Worm (Caenorhabditis elegans) whole organism, L1 larva: ENCODE measurements around the gene C33D9.10.

Experiments used
- C04F5.9 ChIP-seq: sonication (generic microtip); optimal IDR thresholded peaks from 2 replicates; lab custom pipeline; 2016; ENCODE audit warnings: missing genetic modification characterization, missing compliant biosample characterization
- C34B4.2 ChIP-seq: sonication (generic microtip); optimal IDR thresholded peaks from 2 replicates; lab custom pipeline; 2017; ENCODE audit warnings: mild to moderate bottlenecking, missing genetic modification characterization, missing compliant biosample characterization
- Y116A8C.19 ChIP-seq: sonication (generic microtip); optimal IDR thresholded peaks from 2 replicates; lab custom pipeline; 2016; ENCODE audit warnings: missing compliant biosample characterization, missing genetic modification characterization, borderline replicate concordance
- aly-2 ChIP-seq: fragments of 150-350 bp; optimal IDR thresholded peaks from 2 replicates; lab custom pipeline; 2014; ENCODE audit warnings: missing biosample characterization, missing genetic modification characterization
- blmp-1 ChIP-seq: fragments of 150-350 bp; optimal IDR thresholded peaks from 2 replicates; lab custom pipeline; 2014; ENCODE audit warnings: missing biosample characterization, missing genetic modification characterization
- ceh-8 ChIP-seq: fragments of 200-800 bp; sonication (Bioruptor generic); optimal IDR thresholded peaks from 2 replicates; lab custom pipeline; 2018; ENCODE audit warnings: mild to moderate bottlenecking, missing genetic modification characterization, moderate library complexity, missing compliant biosample characterization
- ceh-90 ChIP-seq: sonication (generic microtip); optimal IDR thresholded peaks from 2 replicates; lab custom pipeline; 2016; ENCODE audit warnings: missing genetic modification characterization, missing compliant biosample characterization
- dpl-1 ChIP-seq, 3 experiments: fragments of 150-350 bp in 2 of 3; sonication (generic microtip) in 1 of 3; optimal IDR thresholded peaks; 2 replicates each; lab custom pipeline; 2014 to 2017; ENCODE audit warnings: missing biosample characterization in 3 of 3, missing genetic modification characterization in 3 of 3, missing genetic modification reagents in 3 of 3
- dsc-1 ChIP-seq: sonication (generic microtip); optimal IDR thresholded peaks from 2 replicates; lab custom pipeline; 2016; ENCODE audit warnings: mild to moderate bottlenecking, missing genetic modification characterization, missing compliant biosample characterization
- efl-1 ChIP-seq, 4 experiments: fragments of 150-350 bp; optimal IDR thresholded peaks in 3 of 4; peaks in 1 of 4; 1 replicate in 1 of 4; 2 replicates in 3 of 4; lab custom pipeline; 2014; ENCODE audit warnings: missing biosample characterization in 2 of 4, missing genetic modification characterization in 2 of 4, missing genetic modification reagents in 2 of 4
- efl-3 ChIP-seq: fragments of 200-800 bp; sonication (Bioruptor generic); optimal IDR thresholded peaks from 2 replicates; lab custom pipeline; 2018; ENCODE audit warnings: mild to moderate bottlenecking, missing genetic modification characterization, missing compliant biosample characterization
- egl-13 ChIP-seq: sonication (generic microtip); optimal IDR thresholded peaks from 2 replicates; lab custom pipeline; 2016; ENCODE audit warnings: missing genotype, missing genetic modification reagents, missing genetic modification characterization, missing compliant biosample characterization
- egl-27 ChIP-seq, 2 experiments: fragments of 150-350 bp in 1 of 2; sonication (generic microtip); optimal IDR thresholded peaks; 3 replicates each; lab custom pipeline; 2017 to 2018; ENCODE audit warnings: missing biosample characterization in 2 of 2, missing genetic modification characterization in 2 of 2, missing genetic modification reagents in 2 of 2
- ets-5 ChIP-seq: fragments of 200-800 bp; sonication (Bioruptor generic); IDR thresholded peaks from 2 replicates; pipeline ENCODE4 v1.3.6; 2022; ENCODE audit warnings: missing genetic modification characterization, missing compliant biosample characterization
- fkh-10 ChIP-seq: sonication (generic microtip); optimal IDR thresholded peaks from 2 replicates; lab custom pipeline; 2017; ENCODE audit warnings: missing biosample characterization, missing genetic modification reagents, missing genetic modification characterization
- grh-1 ChIP-seq: fragments of 200-800 bp; sonication (Bioruptor generic); IDR thresholded peaks from 2 replicates; pipeline ENCODE4 v1.3.6; 2022; ENCODE audit warnings: missing genetic modification reagents, missing genetic modification characterization, missing compliant biosample characterization
- hlh-17 ChIP-seq: fragments of 200-800 bp; sonication (Bioruptor generic); optimal IDR thresholded peaks from 2 replicates; lab custom pipeline; 2018; ENCODE audit warnings: missing genetic modification characterization, mild to moderate bottlenecking, missing compliant biosample characterization, moderate library complexity, borderline replicate concordance
- hlh-4 ChIP-seq: sonication (generic microtip); optimal IDR thresholded peaks from 2 replicates; lab custom pipeline; 2016; ENCODE audit warnings: mild to moderate bottlenecking, missing genetic modification characterization, missing compliant biosample characterization
- hpl-2 ChIP-seq: fragments of 150-350 bp; optimal IDR thresholded peaks from 2 replicates; lab custom pipeline; 2014; ENCODE audit warnings: missing biosample characterization, missing genetic modification reagents, missing genetic modification characterization
- isw-1 ChIP-seq: fragments of 200-800 bp; sonication (Bioruptor generic); IDR thresholded peaks from 2 replicates; pipeline ENCODE4 v1.3.6; 2022; ENCODE audit warnings: missing genetic modification characterization, missing compliant biosample characterization
- lin-14 ChIP-seq: fragments of 200-800 bp; sonication (Bioruptor generic); optimal IDR thresholded peaks from 2 replicates; lab custom pipeline; 2018; ENCODE audit warnings: mild to moderate bottlenecking, missing genetic modification characterization, moderate library complexity, missing compliant biosample characterization
- lin-15B ChIP-seq: fragments of 150-350 bp; sonication (generic microtip); optimal IDR thresholded peaks from 3 replicates; lab custom pipeline; 2014; ENCODE audit warnings: missing biosample characterization, missing genetic modification characterization
- lin-35 ChIP-seq, 2 experiments: fragments of 150-350 bp; optimal IDR thresholded peaks; 2 replicates each; lab custom pipeline; 2014; ENCODE audit warnings: missing biosample characterization in 2 of 2, missing genetic modification characterization in 2 of 2, missing genetic modification reagents in 2 of 2
- lir-3 ChIP-seq: sonication (generic microtip); optimal IDR thresholded peaks from 2 replicates; lab custom pipeline; 2016; ENCODE audit warnings: mild to moderate bottlenecking, missing genetic modification characterization, moderate library complexity, missing compliant biosample characterization; ENCODE audit not compliant: poor library complexity
- lsy-2 ChIP-seq, 2 experiments: fragments of 150-350 bp; optimal IDR thresholded peaks; 2 replicates each; lab custom pipeline; 2014; ENCODE audit warnings: missing biosample characterization in 2 of 2, missing genetic modification characterization in 2 of 2
- mdl-1 ChIP-seq, 2 experiments: fragments of 150-350 bp; optimal IDR thresholded peaks; 2 replicates each; lab custom pipeline; 2014 to 2017; ENCODE audit warnings: missing biosample characterization in 2 of 2, missing genetic modification characterization in 2 of 2, inconsistent platforms in 1 of 2
- mef-2 ChIP-seq: fragments of 150-350 bp; optimal IDR thresholded peaks from 2 replicates; lab custom pipeline; 2014; ENCODE audit warnings: missing biosample characterization, missing genetic modification characterization
- mep-1 ChIP-seq: fragments of 150-350 bp; optimal IDR thresholded peaks from 2 replicates; lab custom pipeline; 2014; ENCODE audit warnings: missing biosample characterization, missing genetic modification characterization
- nhr-11 ChIP-seq: fragments of 150-350 bp; optimal IDR thresholded peaks from 2 replicates; lab custom pipeline; 2014; ENCODE audit warnings: missing biosample characterization, missing genetic modification characterization
- nhr-19 ChIP-seq: fragments of 200-800 bp; sonication (Bioruptor generic); conservative IDR thresholded peaks from 2 replicates; pipeline ENCODE4 v1.3.6; 2022; ENCODE audit warnings: missing genetic modification characterization, missing compliant biosample characterization
- nhr-20 ChIP-seq: sonication (generic microtip); optimal IDR thresholded peaks from 2 replicates; lab custom pipeline; 2016; ENCODE audit warnings: mild to moderate bottlenecking, missing genetic modification characterization, missing compliant biosample characterization
- nhr-237 ChIP-seq: fragments of 150-350 bp; optimal IDR thresholded peaks from 2 replicates; lab custom pipeline; 2014; ENCODE audit warnings: missing biosample characterization, missing genetic modification characterization
- nhr-28 ChIP-seq: fragments of 150-350 bp; optimal IDR thresholded peaks from 2 replicates; lab custom pipeline; 2014; ENCODE audit warnings: missing biosample characterization, missing genetic modification characterization
- nhr-77 ChIP-seq: fragments of 150-350 bp; optimal IDR thresholded peaks from 2 replicates; lab custom pipeline; 2014; ENCODE audit warnings: missing biosample characterization, missing genetic modification characterization
- nhr-85 ChIP-seq: sonication (generic microtip); peaks from one replicate; lab custom pipeline; 2016; ENCODE audit warnings: missing genetic modification characterization, inconsistent platforms, missing compliant biosample characterization
- nhr-90 ChIP-seq: sonication (generic microtip); optimal IDR thresholded peaks from 2 replicates; lab custom pipeline; 2016; ENCODE audit warnings: mild to moderate bottlenecking, missing genetic modification characterization, missing compliant biosample characterization; ENCODE audit not compliant: poor library complexity
- pqm-1 ChIP-seq: sonication (generic microtip); optimal IDR thresholded peaks from 3 replicates; lab custom pipeline; 2017; ENCODE audit warnings: missing biosample characterization, missing genetic modification characterization
- rnt-1 ChIP-seq: sonication (generic microtip); optimal IDR thresholded peaks from 2 replicates; lab custom pipeline; 2016; ENCODE audit warnings: mild to moderate bottlenecking, missing genetic modification characterization, moderate library complexity, missing compliant biosample characterization
- snu-23 ChIP-seq: sonication (generic microtip); optimal IDR thresholded peaks from 2 replicates; lab custom pipeline; 2016; ENCODE audit warnings: missing genetic modification characterization, missing compliant biosample characterization
- sptf-1 ChIP-seq: fragments of 150-350 bp; optimal IDR thresholded peaks from 2 replicates; lab custom pipeline; 2014; ENCODE audit warnings: missing biosample characterization, missing genetic modification characterization
- sup-37 ChIP-seq: fragments of 200-800 bp; sonication (Bioruptor generic); optimal IDR thresholded peaks from 2 replicates; lab custom pipeline; 2018; ENCODE audit warnings: mild to moderate bottlenecking, missing genetic modification characterization, missing compliant biosample characterization
- tbx-2 ChIP-seq: sonication (generic microtip); optimal IDR thresholded peaks from 2 replicates; lab custom pipeline; 2016; ENCODE audit warnings: missing genetic modification characterization, missing compliant biosample characterization
- tlp-1 ChIP-seq: fragments of 150-350 bp; optimal IDR thresholded peaks from 2 replicates; lab custom pipeline; 2014; ENCODE audit warnings: missing biosample characterization, missing genetic modification characterization
- unc-130 ChIP-seq: fragments of 150-350 bp; optimal IDR thresholded peaks from 2 replicates; lab custom pipeline; 2017; ENCODE audit warnings: missing biosample characterization, missing genetic modification characterization, inconsistent platforms
- unc-30 ChIP-seq: sonication (generic microtip); optimal IDR thresholded peaks from 2 replicates; lab custom pipeline; 2017; ENCODE audit warnings: missing biosample characterization, missing genetic modification characterization
- unc-86 ChIP-seq: sonication (generic microtip); optimal IDR thresholded peaks from 2 replicates; lab custom pipeline; 2016; ENCODE audit warnings: missing genetic modification characterization, missing compliant biosample characterization
- xbp-1 ChIP-seq: sonication (generic microtip); optimal IDR thresholded peaks from 2 replicates; lab custom pipeline; 2016; ENCODE audit warnings: missing genetic modification characterization, missing compliant biosample characterization
- zag-1 ChIP-seq: fragments of 150-350 bp; optimal IDR thresholded peaks from 2 replicates; lab custom pipeline; 2014; ENCODE audit warnings: missing biosample characterization, missing genetic modification characterization
- zip-4 ChIP-seq: fragments of 200-800 bp; sonication (Bioruptor generic); optimal IDR thresholded peaks from 2 replicates; lab custom pipeline; 2018; ENCODE audit warnings: mild to moderate bottlenecking, missing genetic modification characterization, moderate library complexity, missing compliant biosample characterization
- ztf-11 ChIP-seq, 2 experiments: sonication (generic microtip); optimal IDR thresholded peaks; 2 replicates each; lab custom pipeline; 2016 to 2017; ENCODE audit warnings: missing genetic modification characterization in 2 of 2, missing biosample characterization in 1 of 2, missing compliant biosample characterization in 1 of 2
- ztf-4 ChIP-seq: fragments of 150-350 bp; optimal IDR thresholded peaks from 2 replicates; lab custom pipeline; 2014; ENCODE audit warnings: missing biosample characterization, missing genetic modification characterization

Gene C33D9.10

ce11 chrIV:8794895-8795665 is 7.1 kb upstream of the C33D9.10 start:
- TF ChIP-seq ztf-11 (tag; optimal IDR thresholded peaks at IDR 0.05; lab: Kevin White, UChicago) (peak in 1 of 2 experiments; percentile 24), sptf-1 (no peak), sup-37 (GFP tag; lab: Kevin White, UChicago) (no peak), Y116A8C.19 (tag; lab: Kevin White, UChicago) (no peak), nhr-19 (GFP tag; lab: Robert Waterston, UW) (peak; percentile 28), ceh-8 (GFP tag; lab: Kevin White, UChicago) (no peak), aly-2 (tag; lab: Kevin White, UChicago) (no peak), pqm-1 (tag; lab: Kevin White, UChicago) (no peak), C04F5.9 (tag; lab: Kevin White, UChicago) (no peak), nhr-90 (tag; lab: Kevin White, UChicago) (peak; percentile 46), hpl-2 (no peak), hlh-17 (GFP tag; lab: Kevin White, UChicago) (no peak), mdl-1 (tag; optimal IDR thresholded peaks at IDR 0.05; lab: Kevin White, UChicago) (peak in 1 of 2 experiments; percentile 57), ceh-90 (tag; lab: Kevin White, UChicago) (no peak), unc-86 (no peak), unc-30 (no peak), egl-13 (tag; lab: Kevin White, UChicago) (no peak), fkh-10 (GFP tag; lab: Kevin White, UChicago) (peak; percentile 72), ztf-4 (tag; lab: Kevin White, UChicago) (peak; percentile 17), zag-1 (tag; lab: Kevin White, UChicago) (no peak), mep-1 (tag; lab: Kevin White, UChicago) (peak; percentile 38), zip-4 (GFP tag; lab: Kevin White, UChicago) (no peak), unc-130 (no peak), tbx-2 (tag; lab: Kevin White, UChicago) (peak; percentile 59), snu-23 (GFP tag; lab: Kevin White, UChicago) (peak; percentile 59), nhr-28 (no peak), dpl-1 (GFP tag; optimal IDR thresholded peaks at IDR 0.05; lab: Kevin White, UChicago) (peak in 1 of 3 experiments; percentile 11), rnt-1 (tag; lab: Kevin White, UChicago) (peak; percentile 8), efl-1 (optimal IDR thresholded peaks at IDR 0.05; lab: Kevin White, UChicago) (peak in 1 of 2 experiments; percentile 43), efl-1 (GFP tag; optimal IDR thresholded peaks at IDR 0.05 in 1 of 2; lab: Kevin White, UChicago) (peak in 1 of 2 experiments; percentile 85), grh-1 (GFP tag; lab: Robert Waterston, UW) (no peak), nhr-77 (tag; lab: Kevin White, UChicago) (no peak), lin-15B (no peak), egl-27 (tag; optimal IDR thresholded peaks at IDR 0.05; lab: Kevin White, UChicago) (peak in 1 of 2 experiments; percentile 26), lsy-2 (tag; optimal IDR thresholded peaks at IDR 0.05; lab: Kevin White, UChicago) (peak; percentile 20 to 53), mef-2 (tag; lab: Kevin White, UChicago) (no peak), tlp-1 (tag; lab: Kevin White, UChicago) (no peak), efl-3 (GFP tag; lab: Kevin White, UChicago) (no peak), dsc-1 (no peak), isw-1 (GFP tag; lab: Robert Waterston, UW) (peak; percentile 11; the same call in 1 of the 2 replicates), xbp-1 (tag; lab: Kevin White, UChicago) (peak; percentile 13), hlh-4 (no peak), lir-3 (tag; lab: Kevin White, UChicago) (no peak), C34B4.2 (tag; lab: Kevin White, UChicago) (no peak), lin-35 (GFP tag; optimal IDR thresholded peaks at IDR 0.05; lab: Kevin White, UChicago) (peak; percentile 46 to 50), nhr-11 (tag; lab: Kevin White, UChicago) (no peak), blmp-1 (peak; percentile 60), lin-14 (peak; percentile 99), nhr-85 (peak; percentile 92), nhr-20 (tag; lab: Kevin White, UChicago) (peak; percentile 65), nhr-237 (tag; lab: Kevin White, UChicago) (no peak), ets-5 (GFP tag; lab: Robert Waterston, UW) (no peak)
